Worm (Caenorhabditis elegans) whole organism, L1 larva: Measurements from ENCODE around the gene C43H6.12.

Experiments used
- C04F5.9 ChIP-seq: sonication (generic microtip); optimal IDR thresholded peaks from 2 replicates; lab custom pipeline; 2016; ENCODE audit warnings: missing genetic modification characterization, missing compliant biosample characterization
- C16A3.4 ChIP-seq: fragments of 150-350 bp; optimal IDR thresholded peaks from 2 replicates; lab custom pipeline; 2014; ENCODE audit warnings: missing biosample characterization, missing genetic modification characterization
- C34B4.2 ChIP-seq: sonication (generic microtip); optimal IDR thresholded peaks from 2 replicates; lab custom pipeline; 2017; ENCODE audit warnings: mild to moderate bottlenecking, missing genetic modification characterization, missing compliant biosample characterization
- F16B12.6 ChIP-seq: fragments of 150-350 bp; optimal IDR thresholded peaks from 2 replicates; lab custom pipeline; 2014; ENCODE audit warnings: missing biosample characterization, missing genetic modification characterization
- blmp-1 ChIP-seq: fragments of 150-350 bp; optimal IDR thresholded peaks from 2 replicates; lab custom pipeline; 2014; ENCODE audit warnings: missing biosample characterization, missing genetic modification characterization
- ceh-88 ChIP-seq: fragments of 200-800 bp; sonication (Bioruptor generic); IDR thresholded peaks from 2 replicates; pipeline ENCODE4 v1.3.6; 2022; ENCODE audit warnings: missing genetic modification characterization, missing compliant biosample characterization
- ceh-90 ChIP-seq: sonication (generic microtip); optimal IDR thresholded peaks from 2 replicates; lab custom pipeline; 2016; ENCODE audit warnings: missing genetic modification characterization, missing compliant biosample characterization
- efl-1 ChIP-seq, 4 experiments: fragments of 150-350 bp; optimal IDR thresholded peaks in 3 of 4; peaks in 1 of 4; 1 replicate in 1 of 4; 2 replicates in 3 of 4; lab custom pipeline; 2014; ENCODE audit warnings: missing biosample characterization in 2 of 4, missing genetic modification characterization in 2 of 4, missing genetic modification reagents in 2 of 4
- egl-27 ChIP-seq, 2 experiments: fragments of 150-350 bp in 1 of 2; sonication (generic microtip); optimal IDR thresholded peaks; 3 replicates each; lab custom pipeline; 2017 to 2018; ENCODE audit warnings: missing biosample characterization in 2 of 2, missing genetic modification characterization in 2 of 2, missing genetic modification reagents in 2 of 2
- elt-2 ChIP-seq: sonication (generic microtip); optimal IDR thresholded peaks from 2 replicates; lab custom pipeline; 2016; ENCODE audit warnings: missing genetic modification characterization, mild to moderate bottlenecking, inconsistent platforms, missing compliant biosample characterization, missing genetic modification reagents
- elt-3 ChIP-seq, 6 experiments: fragments of 150-350 bp in 1 of 6; sonication (generic microtip); optimal IDR thresholded peaks; 2 replicates each; lab custom pipeline; 2017 to 2018; ENCODE audit warnings: missing biosample characterization in 6 of 6, missing genetic modification characterization in 6 of 6, inconsistent platforms in 1 of 6
- ets-5 ChIP-seq: fragments of 200-800 bp; sonication (Bioruptor generic); IDR thresholded peaks from 2 replicates; pipeline ENCODE4 v1.3.6; 2022; ENCODE audit warnings: missing genetic modification characterization, missing compliant biosample characterization
- fkh-10 ChIP-seq: sonication (generic microtip); optimal IDR thresholded peaks from 2 replicates; lab custom pipeline; 2017; ENCODE audit warnings: missing biosample characterization, missing genetic modification reagents, missing genetic modification characterization
- fos-1 ChIP-seq: fragments of 150-350 bp; optimal IDR thresholded peaks from 2 replicates; lab custom pipeline; 2014; ENCODE audit warnings: missing biosample characterization, missing genetic modification characterization
- hpl-2 ChIP-seq: fragments of 150-350 bp; optimal IDR thresholded peaks from 2 replicates; lab custom pipeline; 2014; ENCODE audit warnings: missing biosample characterization, missing genetic modification reagents, missing genetic modification characterization
- isw-1 ChIP-seq: fragments of 200-800 bp; sonication (Bioruptor generic); IDR thresholded peaks from 2 replicates; pipeline ENCODE4 v1.3.6; 2022; ENCODE audit warnings: missing genetic modification characterization, missing compliant biosample characterization
- jun-1 ChIP-seq: fragments of 150-350 bp; optimal IDR thresholded peaks from 2 replicates; lab custom pipeline; 2014; ENCODE audit warnings: missing biosample characterization, missing genetic modification reagents, missing genetic modification characterization
- lin-14 ChIP-seq: fragments of 200-800 bp; sonication (Bioruptor generic); optimal IDR thresholded peaks from 2 replicates; lab custom pipeline; 2018; ENCODE audit warnings: mild to moderate bottlenecking, missing genetic modification characterization, moderate library complexity, missing compliant biosample characterization
- lin-35 ChIP-seq, 2 experiments: fragments of 150-350 bp; optimal IDR thresholded peaks; 2 replicates each; lab custom pipeline; 2014; ENCODE audit warnings: missing biosample characterization in 2 of 2, missing genetic modification characterization in 2 of 2, missing genetic modification reagents in 2 of 2
- lir-3 ChIP-seq: sonication (generic microtip); optimal IDR thresholded peaks from 2 replicates; lab custom pipeline; 2016; ENCODE audit warnings: mild to moderate bottlenecking, missing genetic modification characterization, moderate library complexity, missing compliant biosample characterization; ENCODE audit not compliant: poor library complexity
- mab-9 ChIP-seq: fragments of 200-800 bp; sonication (Bioruptor generic); IDR thresholded peaks from 2 replicates; pipeline ENCODE4 v1.3.6; 2022; ENCODE audit warnings: missing genetic modification reagents, missing genetic modification characterization, missing compliant biosample characterization
- mep-1 ChIP-seq: fragments of 150-350 bp; optimal IDR thresholded peaks from 2 replicates; lab custom pipeline; 2014; ENCODE audit warnings: missing biosample characterization, missing genetic modification characterization
- nhr-12 ChIP-seq: sonication (generic microtip); optimal IDR thresholded peaks from 2 replicates; lab custom pipeline; 2017; ENCODE audit warnings: missing biosample characterization, missing genetic modification characterization
- nhr-19 ChIP-seq: fragments of 200-800 bp; sonication (Bioruptor generic); conservative IDR thresholded peaks from 2 replicates; pipeline ENCODE4 v1.3.6; 2022; ENCODE audit warnings: missing genetic modification characterization, missing compliant biosample characterization
- nhr-20 ChIP-seq: sonication (generic microtip); optimal IDR thresholded peaks from 2 replicates; lab custom pipeline; 2016; ENCODE audit warnings: mild to moderate bottlenecking, missing genetic modification characterization, missing compliant biosample characterization
- nhr-237 ChIP-seq: fragments of 150-350 bp; optimal IDR thresholded peaks from 2 replicates; lab custom pipeline; 2014; ENCODE audit warnings: missing biosample characterization, missing genetic modification characterization
- nhr-28 ChIP-seq: fragments of 150-350 bp; optimal IDR thresholded peaks from 2 replicates; lab custom pipeline; 2014; ENCODE audit warnings: missing biosample characterization, missing genetic modification characterization
- nhr-47 ChIP-seq: sonication (generic microtip); optimal IDR thresholded peaks from 2 replicates; lab custom pipeline; 2016; ENCODE audit warnings: mild to moderate bottlenecking, missing genetic modification characterization, moderate library complexity, missing compliant biosample characterization
- nhr-71 ChIP-seq: sonication (generic microtip); optimal IDR thresholded peaks from 2 replicates; lab custom pipeline; 2016; ENCODE audit warnings: mild to moderate bottlenecking, missing genetic modification characterization, moderate library complexity, missing compliant biosample characterization
- nhr-85 ChIP-seq: sonication (generic microtip); peaks from one replicate; lab custom pipeline; 2016; ENCODE audit warnings: missing genetic modification characterization, inconsistent platforms, missing compliant biosample characterization
- nhr-90 ChIP-seq: sonication (generic microtip); optimal IDR thresholded peaks from 2 replicates; lab custom pipeline; 2016; ENCODE audit warnings: mild to moderate bottlenecking, missing genetic modification characterization, missing compliant biosample characterization; ENCODE audit not compliant: poor library complexity
- pax-3 ChIP-seq: fragments of 200-800 bp; sonication (Bioruptor generic); optimal IDR thresholded peaks from 2 replicates; lab custom pipeline; 2018; ENCODE audit warnings: mild to moderate bottlenecking, missing genetic modification characterization, moderate library complexity, missing compliant biosample characterization
- pqm-1 ChIP-seq: sonication (generic microtip); optimal IDR thresholded peaks from 3 replicates; lab custom pipeline; 2017; ENCODE audit warnings: missing biosample characterization, missing genetic modification characterization
- skn-1 ChIP-seq: fragments of 150-350 bp; optimal IDR thresholded peaks from 2 replicates; lab custom pipeline; 2014; ENCODE audit warnings: missing biosample characterization, missing genetic modification characterization
- snpc-4 ChIP-seq: fragments of 150-350 bp; optimal IDR thresholded peaks from 2 replicates; lab custom pipeline; 2014; ENCODE audit warnings: missing biosample characterization, missing genetic modification characterization
- snu-23 ChIP-seq: sonication (generic microtip); optimal IDR thresholded peaks from 2 replicates; lab custom pipeline; 2016; ENCODE audit warnings: missing genetic modification characterization, missing compliant biosample characterization
- sox-4 ChIP-seq: sonication (generic microtip); optimal IDR thresholded peaks from 2 replicates; lab custom pipeline; 2016; ENCODE audit warnings: missing genetic modification characterization, missing compliant biosample characterization
- sup-37 ChIP-seq: fragments of 200-800 bp; sonication (Bioruptor generic); optimal IDR thresholded peaks from 2 replicates; lab custom pipeline; 2018; ENCODE audit warnings: mild to moderate bottlenecking, missing genetic modification characterization, missing compliant biosample characterization
- unc-98 ChIP-seq: fragments of 200-800 bp; sonication (Bioruptor generic); IDR thresholded peaks from 2 replicates; pipeline ENCODE4 v1.3.6; 2022; ENCODE audit warnings: missing genetic modification characterization, missing compliant biosample characterization
- xbp-1 ChIP-seq: sonication (generic microtip); optimal IDR thresholded peaks from 2 replicates; lab custom pipeline; 2016; ENCODE audit warnings: missing genetic modification characterization, missing compliant biosample characterization
- zip-4 ChIP-seq: fragments of 200-800 bp; sonication (Bioruptor generic); optimal IDR thresholded peaks from 2 replicates; lab custom pipeline; 2018; ENCODE audit warnings: mild to moderate bottlenecking, missing genetic modification characterization, moderate library complexity, missing compliant biosample characterization
- ztf-11 ChIP-seq, 2 experiments: sonication (generic microtip); optimal IDR thresholded peaks; 2 replicates each; lab custom pipeline; 2016 to 2017; ENCODE audit warnings: missing genetic modification characterization in 2 of 2, missing biosample characterization in 1 of 2, missing compliant biosample characterization in 1 of 2

Gene C43H6.12

ce11 chrX:2382227-2382626, 27.2 kb upstream of the C43H6.12 start (continued):
- TF ChIP-seq nhr-47 (tag; lab: Kevin White, UChicago): peak; percentile 75
- TF ChIP-seq nhr-19: peak; percentile 49
- TF ChIP-seq blmp-1 (tag; lab: Kevin White, UChicago): peak; percentile 32
- peak; percentile 83 for TF ChIP-seq nhr-71
- TF ChIP-seq skn-1 (tag; lab: Kevin White, UChicago): peak; percentile 72
- no peak for TF ChIP-seq fkh-10 (GFP tag; lab: Kevin White, UChicago)
- TF ChIP-seq elt-2 (tag; lab: Kevin White, UChicago): peak; percentile 0
- peak; percentile 75 for TF ChIP-seq nhr-20 (tag; lab: Kevin White, UChicago)
- TF ChIP-seq nhr-237 (tag; lab: Kevin White, UChicago): no peak
- peak; percentile 73 for TF ChIP-seq nhr-90 (tag; lab: Kevin White, UChicago)
- no peak for TF ChIP-seq nhr-12
- TF ChIP-seq C04F5.9 (tag; lab: Kevin White, UChicago): no peak
- TF ChIP-seq lin-35 (GFP tag; optimal IDR thresholded peaks at IDR 0.05; lab: Kevin White, UChicago): peak; percentile 59 to 77
- no peak for TF ChIP-seq ets-5 (GFP tag; lab: Robert Waterston, UW)
- no peak for TF ChIP-seq C34B4.2 (tag; lab: Kevin White, UChicago)
- no peak for TF ChIP-seq lir-3
- peak; percentile 6 to 41 for TF ChIP-seq efl-1 (optimal IDR thresholded peaks at IDR 0.05; lab: Kevin White, UChicago)
- peak; percentile 54 to 86 for TF ChIP-seq efl-1 (GFP tag; optimal IDR thresholded peaks at IDR 0.05 in 1 of 2; lab: Kevin White, UChicago)
- peak; percentile 34 for TF ChIP-seq isw-1 (GFP tag; lab: Robert Waterston, UW)
- peak; percentile 71 for TF ChIP-seq lin-14 (GFP tag; lab: Kevin White, UChicago)
- TF ChIP-seq snpc-4: peak; percentile 58
- TF ChIP-seq C16A3.4 (tag; lab: Kevin White, UChicago): peak; percentile 63
- TF ChIP-seq sox-4 (tag; lab: Kevin White, UChicago): no peak
- no peak for TF ChIP-seq fos-1 (tag; lab: Kevin White, UChicago)
- peak; percentile 51 for TF ChIP-seq mep-1 (tag; lab: Kevin White, UChicago)
- no peak for TF ChIP-seq unc-98 (GFP tag; lab: Robert Waterston, UW)

DNA sequence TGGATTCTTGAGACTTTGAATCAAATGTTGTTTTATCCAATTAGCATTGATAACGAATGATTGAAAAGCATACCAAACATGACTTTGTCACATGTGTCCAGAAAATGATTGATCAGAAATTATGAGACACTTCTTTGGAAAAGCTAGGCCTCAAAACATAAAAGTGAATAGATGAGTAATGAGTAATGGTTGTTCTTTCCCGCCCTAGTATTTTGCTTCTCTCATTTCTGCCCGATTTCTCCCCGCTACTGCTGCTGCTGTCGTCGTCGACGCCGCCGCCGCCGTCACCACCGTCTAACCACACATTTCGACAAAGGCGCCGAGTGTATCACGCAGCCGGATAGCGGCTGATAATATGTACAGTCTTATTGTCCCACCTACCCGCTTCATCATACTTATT, 24.0 kb upstream of the C43H6.12 start, which contains the start of gene F47G3.1:
Gene F47G3.1, plus strand, starts transcription at position 301 of the 400 bp plus-strand sequence.
- TF ChIP-seq fos-1 (tag; lab: Kevin White, UChicago) (no peak), mab-9 (GFP tag; lab: Robert Waterston, UW) (no peak), nhr-71 (no peak), zip-4 (GFP tag; lab: Kevin White, UChicago) (no peak), jun-1 (tag; lab: Kevin White, UChicago) (no peak), elt-3 (tag; optimal IDR thresholded peaks at IDR 0.05; lab: Kevin White, UChicago) (peak in 1 of 6 experiments; percentile 9), nhr-85 (tag; lab: Kevin White, UChicago) (peak; percentile 61), pqm-1 (no peak), sup-37 (no peak), ets-5 (GFP tag; lab: Robert Waterston, UW) (no peak), nhr-90 (tag; lab: Kevin White, UChicago) (no peak), blmp-1 (tag; lab: Kevin White, UChicago) (peak; percentile 39)
- TF ChIP-seq, all 84 proteins: peak for 3

ce11 chrX:2386922-2387566, 22.4 kb upstream of the C43H6.12 start:
- TF ChIP-seq egl-27 (tag; optimal IDR thresholded peaks at IDR 0.05; lab: Kevin White, UChicago): no peak
- TF ChIP-seq blmp-1 (tag; lab: Kevin White, UChicago): peak; percentile 79
- TF ChIP-seq nhr-28 (tag; lab: Kevin White, UChicago): no peak
- peak in 1 of 6 experiments; percentile 54 for TF ChIP-seq elt-3 (tag; optimal IDR thresholded peaks at IDR 0.05; lab: Kevin White, UChicago)
- peak; percentile 5 for TF ChIP-seq nhr-71
- peak; percentile 83 for TF ChIP-seq nhr-85 (tag; lab: Kevin White, UChicago)

DNA sequence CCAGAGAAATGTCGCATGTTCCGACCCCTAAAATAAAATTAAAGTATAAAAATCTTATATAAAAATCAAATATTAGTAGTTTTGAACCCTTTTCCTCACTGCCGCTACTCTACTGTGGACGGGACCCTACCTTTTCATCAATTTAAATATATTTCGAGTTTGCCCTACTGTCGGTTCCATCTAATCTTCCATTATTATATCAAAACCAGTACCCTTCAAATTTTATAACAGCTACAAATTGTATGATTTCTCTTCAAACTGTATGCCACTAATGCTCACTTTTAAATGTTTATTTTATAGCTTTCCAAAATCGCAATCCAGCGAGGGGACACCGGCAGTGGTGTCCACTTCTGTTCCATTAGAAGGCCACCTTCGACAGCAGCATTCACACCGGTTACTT, 14.4 kb upstream of the C43H6.12 start, which contains the start of gene C43H6.6:
Gene C43H6.6, plus strand, starts transcription at position 301 of the 400 bp plus-strand sequence.
- no peak for TF ChIP-seq pax-3 (tag; lab: Kevin White, UChicago)
- no peak for TF ChIP-seq ceh-90 (tag; lab: Kevin White, UChicago)
- no peak for TF ChIP-seq nhr-90 (tag; lab: Kevin White, UChicago)
- TF ChIP-seq xbp-1 (tag; lab: Kevin White, UChicago): no peak
- no peak for TF ChIP-seq mab-9 (GFP tag; lab: Robert Waterston, UW)
- TF ChIP-seq ceh-88 (GFP tag; lab: Robert Waterston, UW): no peak
- no peak for TF ChIP-seq nhr-28 (tag; lab: Kevin White, UChicago)
- no peak for TF ChIP-seq snu-23 (GFP tag; lab: Kevin White, UChicago)
- TF ChIP-seq ztf-11 (tag; optimal IDR thresholded peaks at IDR 0.05; lab: Kevin White, UChicago): no peak
- no peak for TF ChIP-seq hpl-2 (GFP tag; lab: Kevin White, UChicago)
- no peak for TF ChIP-seq snpc-4
- no peak for TF ChIP-seq egl-27 (tag; optimal IDR thresholded peaks at IDR 0.05; lab: Kevin White, UChicago)
- TF ChIP-seq F16B12.6 (tag; lab: Kevin White, UChicago): no peak
- TF ChIP-seq efl-1 (optimal IDR thresholded peaks at IDR 0.05; lab: Kevin White, UChicago): no peak
- TF ChIP-seq efl-1 (GFP tag; optimal IDR thresholded peaks at IDR 0.05 in 1 of 2; lab: Kevin White, UChicago): no peak
- TF ChIP-seq nhr-20 (tag; lab: Kevin White, UChicago): no peak
- TF ChIP-seq, all 84 proteins: peak for 0
